Worm (Caenorhabditis elegans) whole organism, L4/young adult: ENCODE data around the gene rrf-3.

Source experiments
- W03F9.2 ChIP-seq: fragments of 150-350 bp; optimal IDR thresholded peaks from 2 replicates; lab custom pipeline; 2014; ENCODE audit warnings: missing biosample characterization, missing genetic modification characterization
- dao-5 ChIP-seq: sonication (generic microtip); optimal IDR thresholded peaks from 2 replicates; lab custom pipeline; 2016; ENCODE audit warnings: missing genotype, missing genetic modification characterization, moderate library complexity, missing compliant biosample characterization
- him-1 ChIP-seq: sonication (generic microtip); optimal IDR thresholded peaks from 2 replicates; lab custom pipeline; 2016; ENCODE audit warnings: missing genotype, missing genetic modification reagents, missing genetic modification characterization, missing compliant biosample characterization

rrf-3 gene

DNA sequence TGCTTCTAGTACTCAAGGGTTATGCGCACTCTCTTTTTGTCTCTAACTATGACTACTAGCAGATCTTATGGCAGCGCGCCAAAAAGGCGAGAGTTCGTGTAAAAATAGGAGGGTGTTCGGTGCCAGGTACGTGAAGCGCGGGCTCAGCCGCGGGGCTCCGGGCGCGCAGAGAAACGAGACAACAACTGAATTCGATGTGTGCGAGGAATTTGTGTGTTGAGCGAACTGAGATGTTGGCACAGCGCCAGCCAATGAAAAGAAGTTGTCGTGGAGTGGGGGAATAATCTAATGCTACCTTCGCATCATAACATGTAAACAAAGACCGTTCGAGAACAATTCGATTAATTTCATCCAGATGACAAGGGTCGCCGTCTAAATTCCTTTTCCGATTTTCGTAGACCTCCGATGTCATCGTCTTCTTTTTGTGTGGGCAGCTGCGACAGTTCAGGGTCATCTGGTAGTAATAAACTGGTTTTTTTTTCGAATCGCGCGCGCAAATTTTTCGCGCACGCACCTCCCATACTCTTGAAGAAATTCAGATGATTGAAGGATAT, 30.8 kb upstream of the rrf-3 start:
- TF ChIP-seq him-1 (tag; lab: Kevin White, UChicago), result peak; percentile 67
- TF ChIP-seq dao-5 (tag; lab: Kevin White, UChicago), result no peak
- no peak for TF ChIP-seq W03F9.2 (tag; lab: Kevin White, UChicago)

ce11 chrII:8135953-8136352, 26.3 kb upstream of the rrf-3 start:
- no peak for TF ChIP-seq dao-5 (tag; lab: Kevin White, UChicago)
- TF ChIP-seq him-1 (tag; lab: Kevin White, UChicago), result no peak
- TF ChIP-seq W03F9.2 (tag; lab: Kevin White, UChicago), result no peak

ce11 chrII:8136818-8137217, 25.4 kb upstream of the rrf-3 start, which contains the start of gene ctns-1:
ctns-1 (minus strand) TSS chrII:8136918.
- no peak for TF ChIP-seq dao-5 (tag; lab: Kevin White, UChicago)
- no peak for TF ChIP-seq him-1 (tag; lab: Kevin White, UChicago)
- no peak for TF ChIP-seq W03F9.2 (tag; lab: Kevin White, UChicago)

- TF ChIP-seq him-1 (tag; lab: Kevin White, UChicago) (no peak), W03F9.2 (tag; lab: Kevin White, UChicago) (no peak)
Measured at ce11 chrII:8137379-8137778, 24.9 kb upstream of the rrf-3 start.

ce11 chrII:8138015-8138546, 24.2 kb upstream of the rrf-3 start, which contains the start of gene cdc-48.2:
cdc-48.2 (plus strand) TSS chrII:8138496.
- TF ChIP-seq dao-5 (tag; lab: Kevin White, UChicago) (no peak), W03F9.2 (tag; lab: Kevin White, UChicago) (no peak)

DNA sequence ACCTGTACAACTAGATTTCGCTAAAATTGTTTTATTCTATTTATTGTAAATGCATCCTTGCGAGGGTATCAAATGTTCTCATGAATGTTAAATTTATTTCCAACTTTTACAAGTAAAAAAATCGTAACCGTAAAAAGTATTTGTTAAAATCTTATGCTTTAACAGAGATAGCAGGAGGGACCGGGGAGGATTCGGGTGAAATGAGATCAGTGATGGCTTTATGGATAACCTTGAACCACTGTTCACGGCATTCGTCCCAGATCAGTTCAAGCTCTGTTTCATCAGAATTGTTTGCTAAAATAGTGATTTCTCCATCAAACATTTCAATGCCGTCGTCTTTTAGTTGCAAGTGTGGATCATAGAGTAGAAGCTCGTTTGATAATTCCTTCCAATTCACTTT, 21.1 kb upstream of the rrf-3 start:
- TF ChIP-seq W03F9.2 (tag; lab: Kevin White, UChicago), result no peak
- TF ChIP-seq him-1 (tag; lab: Kevin White, UChicago), result no peak
- no peak for TF ChIP-seq dao-5 (tag; lab: Kevin White, UChicago)

DNA sequence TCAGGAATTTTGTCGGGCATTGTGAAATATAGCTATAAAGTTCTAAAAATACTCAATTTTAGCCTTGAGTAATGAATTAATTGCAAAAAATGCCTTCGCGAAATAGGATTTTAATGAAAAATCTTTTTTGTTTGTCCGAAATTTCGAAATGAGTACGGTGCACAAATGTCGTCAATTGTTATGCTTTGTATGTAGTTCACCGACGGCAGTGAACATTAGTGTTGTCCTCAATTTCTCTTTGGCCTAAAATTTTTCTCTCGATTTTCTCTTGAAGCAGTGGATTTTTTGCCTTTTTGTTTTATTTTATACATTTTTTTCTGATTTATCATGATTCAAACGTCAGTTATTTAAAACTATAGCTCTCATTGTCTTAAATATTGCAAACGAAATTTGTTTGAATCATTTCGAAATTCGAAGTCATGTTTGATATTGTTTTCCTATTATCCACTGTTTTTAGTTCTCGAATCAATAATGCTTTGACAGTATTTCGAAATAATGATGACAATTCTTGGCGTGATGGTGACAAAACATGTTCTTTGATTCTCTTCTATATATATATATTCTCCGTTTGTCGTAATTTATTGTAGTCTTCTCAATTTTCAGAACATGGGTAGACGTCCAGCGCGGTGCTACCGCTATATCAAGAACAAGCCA, 18.9 kb upstream of the rrf-3 start, which contains the start of the genes ints-11 and rpl-10:
Gene ints-11 (minus strand): TSS at position 201 of the 654 bp plus-strand sequence.
Gene rpl-10 (plus strand): TSS at position 604 of the 654 bp plus-strand sequence.
- TF ChIP-seq dao-5 (tag; lab: Kevin White, UChicago) (no peak), W03F9.2 (tag; lab: Kevin White, UChicago) (peak; percentile 76), him-1 (tag; lab: Kevin White, UChicago) (no peak)

ce11 chrII:8144543-8144942, 17.7 kb upstream of the rrf-3 start, which contains the start of gene F10B5.2:
F10B5.2 (plus strand) TSS chrII:8144762.
- TF ChIP-seq him-1 (tag; lab: Kevin White, UChicago) (no peak), W03F9.2 (tag; lab: Kevin White, UChicago) (no peak), dao-5 (tag; lab: Kevin White, UChicago) (no peak)

DNA sequence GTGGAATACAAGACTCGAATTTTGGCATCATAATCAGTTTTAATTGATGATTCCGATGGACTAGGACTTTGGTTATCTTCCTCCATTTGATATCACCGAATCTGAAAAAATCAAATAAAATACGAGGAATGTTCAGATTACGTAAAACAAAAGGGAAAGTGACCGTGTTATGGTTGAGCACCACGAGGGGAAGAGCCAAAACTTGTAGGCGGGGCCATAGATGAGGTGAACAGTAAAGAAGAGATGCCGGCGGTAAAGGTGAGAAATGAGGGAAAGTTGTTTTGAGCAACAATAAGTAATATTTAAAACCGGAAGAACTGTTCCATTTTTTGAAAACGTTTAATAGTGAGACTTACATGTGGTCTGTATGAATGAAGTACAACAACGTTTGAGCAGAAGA, 12.3 kb upstream of the rrf-3 start, which contains the start of gene F10B5.3:
Gene F10B5.3 (minus strand): TSS at position 101 of the 400 bp plus-strand sequence.
- TF ChIP-seq dao-5 (tag; lab: Kevin White, UChicago) (no peak), W03F9.2 (tag; lab: Kevin White, UChicago) (no peak), him-1 (tag; lab: Kevin White, UChicago) (no peak)

DNA sequence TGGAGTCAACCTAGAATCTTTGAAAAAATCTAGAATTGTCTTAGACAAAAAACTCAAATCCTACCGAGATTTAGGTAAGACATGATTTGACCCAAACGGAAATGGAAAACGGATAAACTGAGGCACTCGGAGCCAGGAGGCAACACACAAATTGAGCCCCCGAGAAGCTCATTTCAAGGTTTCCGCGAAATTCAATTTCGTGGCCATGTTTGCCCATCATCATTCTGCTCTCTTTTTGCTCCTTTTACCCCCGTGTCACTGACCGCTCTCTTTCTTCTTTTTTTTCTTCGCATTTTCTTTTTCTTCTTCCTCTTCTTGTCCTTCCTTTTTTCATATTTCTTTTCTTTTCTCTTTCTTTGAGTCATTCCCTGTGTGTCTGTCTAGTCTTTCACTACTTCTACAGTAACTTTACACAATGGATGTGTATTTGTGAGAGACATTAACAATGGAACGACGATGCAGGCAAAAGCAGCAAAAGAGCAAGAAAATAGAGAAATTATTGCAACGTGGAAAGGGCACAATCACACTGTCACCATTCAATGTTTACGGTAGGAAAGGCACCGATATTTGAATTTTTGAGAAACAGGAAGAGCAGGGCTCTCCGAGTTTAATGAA, 9.4 kb upstream of the rrf-3 start:
- no peak for TF ChIP-seq dao-5 (tag; lab: Kevin White, UChicago)
- no peak for TF ChIP-seq him-1 (tag; lab: Kevin White, UChicago)
- TF ChIP-seq W03F9.2 (tag; lab: Kevin White, UChicago), result no peak

DNA sequence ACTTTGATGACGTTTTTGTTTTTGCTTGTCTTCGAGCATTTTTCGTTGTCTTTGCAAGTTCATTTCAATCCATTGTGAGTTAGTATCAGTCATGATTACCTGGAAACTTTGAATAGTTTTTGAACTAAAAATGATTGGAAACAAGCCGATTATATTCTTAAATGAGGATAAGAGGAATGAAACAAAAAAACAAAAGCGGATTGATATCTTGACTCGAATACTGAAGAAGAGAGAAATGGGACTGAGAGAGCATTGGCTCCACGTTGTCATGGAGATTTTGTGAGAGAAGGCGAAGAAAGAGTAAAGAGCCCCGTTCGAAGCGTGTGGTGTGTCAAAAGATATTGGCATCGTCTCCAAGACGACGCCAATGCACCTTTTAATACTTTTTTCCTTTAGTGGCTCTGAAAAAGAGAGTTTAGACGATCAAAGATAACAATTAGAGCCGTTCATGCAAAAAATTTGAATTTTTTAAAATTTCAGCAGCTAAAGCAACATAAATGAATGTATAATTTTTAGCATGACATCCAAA, 5.4 kb upstream of the rrf-3 start, which contains the start of the genes tub-1 and tmem-138:
Gene tub-1 (minus strand): TSS at position 101 of the 529 bp plus-strand sequence.
Gene tmem-138 (plus strand): TSS at position 479 of the 529 bp plus-strand sequence.
- TF ChIP-seq him-1 (tag; lab: Kevin White, UChicago) (no peak), W03F9.2 (tag; lab: Kevin White, UChicago) (no peak), dao-5 (tag; lab: Kevin White, UChicago) (no peak)

DNA sequence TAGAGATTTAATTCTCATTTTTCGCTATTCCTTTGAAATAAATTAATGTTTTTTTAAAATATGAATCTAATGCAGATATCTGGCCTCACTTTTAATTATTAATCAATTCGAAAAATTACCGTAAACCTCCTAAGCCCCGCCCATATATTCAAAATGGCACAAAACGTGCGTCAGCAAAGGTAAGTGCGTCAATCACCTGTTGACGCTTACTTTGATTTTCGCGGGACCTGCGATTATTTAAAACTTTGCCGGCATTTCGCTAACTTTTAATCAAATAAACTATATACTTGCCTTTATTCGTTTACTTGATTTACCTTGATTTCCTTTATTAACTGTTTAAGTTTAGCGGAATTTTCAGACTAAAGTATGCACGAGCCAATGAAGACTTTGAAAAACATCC, 4.3 kb upstream of the rrf-3 start, which contains the start of gene pch-2:
Gene pch-2 (plus strand): TSS at position 359 of the 400 bp plus-strand sequence.
- TF ChIP-seq W03F9.2 (tag; lab: Kevin White, UChicago) (no peak), him-1 (tag; lab: Kevin White, UChicago) (no peak), dao-5 (tag; lab: Kevin White, UChicago) (no peak)
